Fruit fly (Drosophila melanogaster) whole organism, embryonic: ENCODE results near the gene CG33230.

Experiments used
- Asciz ChIP-seq: fragments of 200-800 bp; sonication (Bioruptor generic); optimal IDR thresholded peaks from 2 replicates; lab custom pipeline; 2017; ENCODE audit warnings: missing biosample characterization, mild to moderate bottlenecking, missing genetic modification characterization, missing genetic modification reagents
- Atf6 ChIP-seq: fragments of 200-800 bp; sonication (Bioruptor generic); IDR thresholded peaks from 2 replicates; pipeline ENCODE4 v1.3.6; 2022; ENCODE audit warnings: missing biosample characterization, missing genetic modification characterization
- Blimp-1 ChIP-seq: fragments of 200-800 bp; sonication (Bioruptor generic); optimal IDR thresholded peaks from 3 replicates; lab custom pipeline; 2018; ENCODE audit warnings: missing biosample characterization, missing genetic modification characterization, mild to moderate bottlenecking, moderate library complexity, missing genetic modification reagents
- C15 ChIP-seq: fragments of 200-800 bp; sonication (Bioruptor generic); IDR thresholded peaks from 3 replicates; pipeline ENCODE4 v1.3.6; 2022; ENCODE audit warnings: missing biosample characterization, missing genetic modification characterization
- CG10147 ChIP-seq: fragments of 200-800 bp; sonication (Bioruptor generic); optimal IDR thresholded peaks from 2 replicates; lab custom pipeline; 2019; ENCODE audit warnings: missing biosample characterization, mild to moderate bottlenecking, missing genetic modification characterization, moderate library complexity
- CG10431 ChIP-seq: fragments of 200-800 bp; sonication (Bioruptor generic); optimal IDR thresholded peaks from 3 replicates; lab custom pipeline; 2018; ENCODE audit warnings: missing biosample characterization, mild to moderate bottlenecking, missing genetic modification characterization
- CG11696 ChIP-seq: fragments of 200-800 bp; sonication (Bioruptor generic); IDR thresholded peaks from 2 replicates; pipeline ENCODE4 v1.3.6; 2022; ENCODE audit warnings: missing biosample characterization, missing genetic modification characterization
- CG12071 ChIP-seq: fragments of 200-800 bp; sonication (Bioruptor generic); optimal IDR thresholded peaks from 3 replicates; lab custom pipeline; 2018; ENCODE audit warnings: missing biosample characterization, mild to moderate bottlenecking, missing genetic modification characterization
- CG12659 ChIP-seq: fragments of 200-800 bp; sonication (Bioruptor generic); optimal IDR thresholded peaks from 3 replicates; lab custom pipeline; 2017; ENCODE audit warnings: mild to moderate bottlenecking, missing biosample characterization, missing genetic modification reagents, missing genetic modification characterization
- CG12942 ChIP-seq: fragments of 200-800 bp; sonication (Bioruptor generic); optimal IDR thresholded peaks from 3 replicates; lab custom pipeline; 2016; ENCODE audit warnings: missing biosample characterization, missing genetic modification characterization
- CG15601 ChIP-seq: fragments of 200-800 bp; sonication (Bioruptor generic); optimal IDR thresholded peaks from 3 replicates; lab custom pipeline; 2019; ENCODE audit warnings: missing biosample characterization, mild to moderate bottlenecking, missing genetic modification characterization, moderate library complexity
- CG17359 ChIP-seq: fragments of 200-800 bp; sonication (Bioruptor generic); optimal IDR thresholded peaks from 3 replicates; lab custom pipeline; 2018; ENCODE audit warnings: missing biosample characterization, mild to moderate bottlenecking, missing genetic modification characterization, moderate library complexity
- CG1832 ChIP-seq: fragments of 200-800 bp; sonication (Bioruptor generic); optimal IDR thresholded peaks from 2 replicates; lab custom pipeline; 2017; ENCODE audit warnings: missing biosample characterization, mild to moderate bottlenecking, missing genetic modification characterization, inconsistent platforms
- CG2199 ChIP-seq: fragments of 200-800 bp; sonication (Bioruptor generic); IDR thresholded peaks from 3 replicates; pipeline ENCODE4 v1.3.6; 2022; ENCODE audit warnings: missing biosample characterization, missing genetic modification characterization
- CG3163 ChIP-seq: fragments of 200-800 bp; sonication (Bioruptor generic); optimal IDR thresholded peaks from 3 replicates; lab custom pipeline; 2016; ENCODE audit warnings: missing biosample characterization, missing genetic modification characterization
- CG4424 ChIP-seq: fragments of 200-800 bp; sonication (Bioruptor generic); optimal IDR thresholded peaks from 3 replicates; lab custom pipeline; 2016; ENCODE audit warnings: missing biosample characterization, missing genetic modification characterization
- CG4820 ChIP-seq: fragments of 200-800 bp; sonication (Bioruptor generic); optimal IDR thresholded peaks from 3 replicates; lab custom pipeline; 2016; ENCODE audit warnings: missing biosample characterization, missing genetic modification characterization
- CG5953 ChIP-seq: fragments of 200-800 bp; sonication (Bioruptor generic); IDR thresholded peaks from 2 replicates; pipeline ENCODE4 v1.3.6; 2022; ENCODE audit warnings: missing biosample characterization, missing genetic modification characterization
- CG6689 ChIP-seq: fragments of 200-800 bp; sonication (Bioruptor generic); IDR thresholded peaks from 2 replicates; pipeline ENCODE4 v1.3.6; 2022; ENCODE audit warnings: missing biosample characterization, missing genetic modification characterization
- CG7357 ChIP-seq: fragments of 200-800 bp; sonication (Bioruptor generic); IDR thresholded peaks from 3 replicates; pipeline ENCODE4 v1.3.6; 2022; ENCODE audit warnings: missing biosample characterization, missing genetic modification characterization
- CG7839 ChIP-seq: fragments of 200-800 bp; sonication (Bioruptor generic); optimal IDR thresholded peaks from 3 replicates; lab custom pipeline; 2018; ENCODE audit warnings: missing biosample characterization, mild to moderate bottlenecking, missing genetic modification characterization, moderate library complexity
- Camta ChIP-seq: fragments of 200-800 bp; sonication (Bioruptor generic); optimal IDR thresholded peaks from 2 replicates; lab custom pipeline; 2016; ENCODE audit warnings: missing biosample characterization, missing genetic modification characterization
- Dbx ChIP-seq: fragments of 200-800 bp; sonication (Bioruptor generic); IDR thresholded peaks from 3 replicates; pipeline ENCODE4 v1.3.6; 2022; ENCODE audit warnings: missing biosample characterization, missing genetic modification characterization
- Dll ChIP-seq: fragments of 200-800 bp; sonication (Bioruptor generic); IDR thresholded peaks from 4 replicates; pipeline ENCODE4 v1.3.6; 2022; ENCODE audit warnings: missing biosample characterization, missing genetic modification characterization; ENCODE audit not compliant: partially characterized antibody
- Drgx ChIP-seq: fragments of 200-800 bp; sonication (Bioruptor generic); IDR thresholded peaks from 2 replicates; pipeline ENCODE4 v1.3.6; 2022; ENCODE audit warnings: missing biosample characterization, missing genetic modification characterization
- HLH3B ChIP-seq: fragments of 200-800 bp; sonication (Bioruptor generic); IDR thresholded peaks from 2 replicates; pipeline ENCODE4 v1.3.6; 2022; ENCODE audit warnings: missing biosample characterization, missing genetic modification characterization
- Lpt ChIP-seq: fragments of >200 bp; optimal IDR thresholded peaks from 2 replicates; lab custom pipeline; 2018; ENCODE audit warnings: missing biosample characterization, missing genetic modification characterization
- MESR4 ChIP-seq: fragments of 200-800 bp; sonication (Bioruptor generic); optimal IDR thresholded peaks from 2 replicates; lab custom pipeline; 2018; ENCODE audit warnings: missing biosample characterization, mild to moderate bottlenecking, missing genetic modification characterization, moderate library complexity
- NC2α ChIP-seq: fragments of 200-800 bp; sonication (Bioruptor generic); optimal IDR thresholded peaks from 2 replicates; lab custom pipeline; 2016; ENCODE audit warnings: missing biosample characterization, missing genetic modification characterization
- Oli ChIP-seq: fragments of 200-800 bp; sonication (Bioruptor generic); optimal IDR thresholded peaks from 2 replicates; lab custom pipeline; 2018; ENCODE audit warnings: missing biosample characterization, mild to moderate bottlenecking, missing genetic modification characterization, moderate library complexity
- Optix ChIP-seq: fragments of 200-800 bp; sonication (Bioruptor generic); IDR thresholded peaks from 3 replicates; pipeline ENCODE4 v1.3.6; 2022; ENCODE audit warnings: missing biosample characterization, missing genetic modification characterization
- Side ChIP-seq: fragments of 200-800 bp; sonication (Bioruptor generic); optimal IDR thresholded peaks from 2 replicates; lab custom pipeline; 2016; ENCODE audit warnings: missing biosample characterization, missing genetic modification characterization
- Xbp1 ChIP-seq: fragments of 200-800 bp; sonication (Bioruptor generic); optimal IDR thresholded peaks from 3 replicates; lab custom pipeline; 2016; ENCODE audit warnings: missing biosample characterization, mild to moderate bottlenecking, missing genetic modification characterization
- Xrp1 ChIP-seq: fragments of 200-800 bp; sonication (Bioruptor generic); IDR thresholded peaks from 2 replicates; pipeline ENCODE4 v1.3.6; 2022; ENCODE audit warnings: missing biosample characterization, missing genetic modification characterization
- YL-1 ChIP-seq: fragments of 200-800 bp; sonication (Bioruptor generic); optimal IDR thresholded peaks from 3 replicates; lab custom pipeline; 2017; ENCODE audit warnings: missing biosample characterization, mild to moderate bottlenecking, missing genetic modification characterization
- ato ChIP-seq: fragments of 200-800 bp; sonication (Bioruptor generic); IDR thresholded peaks from 2 replicates; pipeline ENCODE4 v1.3.6; 2022; ENCODE audit warnings: missing biosample characterization, missing genetic modification characterization; ENCODE audit not compliant: partially characterized antibody
- crc ChIP-seq: fragments of 200-800 bp; sonication (Bioruptor generic); optimal IDR thresholded peaks from 2 replicates; lab custom pipeline; 2016; ENCODE audit warnings: missing biosample characterization, missing genetic modification characterization
- croc ChIP-seq: fragments of 200-800 bp; sonication (Bioruptor generic); conservative IDR thresholded peaks from 3 replicates; pipeline ENCODE4 v1.3.6; 2022; ENCODE audit warnings: missing biosample characterization, missing genetic modification characterization
- crol ChIP-seq: fragments of 200-800 bp; sonication (Bioruptor generic); IDR thresholded peaks from 2 replicates; pipeline ENCODE4 v1.3.6; 2022; ENCODE audit warnings: missing biosample characterization, missing genetic modification characterization
- disco-r ChIP-seq: fragments of 200-800 bp; sonication (Bioruptor generic); optimal IDR thresholded peaks from 2 replicates; lab custom pipeline; 2016; ENCODE audit warnings: missing biosample characterization, missing genetic modification characterization
- fd96Cb ChIP-seq: fragments of 200-800 bp; sonication (Bioruptor generic); optimal IDR thresholded peaks from 2 replicates; lab custom pipeline; 2018; ENCODE audit warnings: missing biosample characterization, mild to moderate bottlenecking, missing genetic modification characterization, moderate library complexity
- gce ChIP-seq: fragments of 200-800 bp; sonication (Bioruptor generic); IDR thresholded peaks from 3 replicates; pipeline ENCODE4 v1.3.6; 2022; ENCODE audit warnings: missing biosample characterization, missing genetic modification characterization
- lmd ChIP-seq: fragments of 200-800 bp; sonication (Bioruptor generic); IDR thresholded peaks from 2 replicates; pipeline ENCODE4 v1.3.6; 2022; ENCODE audit warnings: missing biosample characterization, missing genetic modification characterization
- phol ChIP-seq: fragments of 200-800 bp; sonication (Bioruptor generic); optimal IDR thresholded peaks from 3 replicates; lab custom pipeline; 2018; ENCODE audit warnings: missing biosample characterization, mild to moderate bottlenecking, missing genetic modification characterization, moderate library complexity
- pnt ChIP-seq: fragments of 200-800 bp; sonication (Bioruptor generic); optimal IDR thresholded peaks from 3 replicates; lab custom pipeline; 2016; ENCODE audit warnings: missing biosample characterization, missing genetic modification characterization
- prd ChIP-seq, 3 experiments: fragments of >200 bp in 2 of 3; fragments of 200-800 bp in 1 of 3; sonication (Bioruptor generic) in 1 of 3; optimal IDR thresholded peaks in 2 of 3; IDR thresholded peaks in 1 of 3; 2 replicates in 2 of 3; 3 replicates in 1 of 3; pipeline versions ENCODE4 v1.3.6 to Lab custom; 2017 to 2022; ENCODE audit warnings: missing biosample characterization in 1 of 3, missing genetic modification characterization in 1 of 3
- pros ChIP-seq: fragments of 200-800 bp; sonication (Bioruptor generic); optimal IDR thresholded peaks from 3 replicates; lab custom pipeline; 2019; ENCODE audit warnings: missing biosample characterization, mild to moderate bottlenecking, missing genetic modification characterization, moderate library complexity
- sna ChIP-seq: fragments of 200-800 bp; sonication (Bioruptor generic); IDR thresholded peaks from 2 replicates; pipeline ENCODE4 v1.3.6; 2022; ENCODE audit warnings: missing biosample characterization, missing genetic modification characterization; ENCODE audit not compliant: partially characterized antibody
- so ChIP-seq: fragments of 200-800 bp; sonication (Bioruptor generic); IDR thresholded peaks from 3 replicates; pipeline ENCODE4 v1.3.6; 2022; ENCODE audit warnings: missing biosample characterization, missing genetic modification characterization
- z ChIP-seq: fragments of 200-800 bp; sonication (Bioruptor generic); IDR thresholded peaks from 3 replicates; pipeline ENCODE4 v1.3.6; 2022; ENCODE audit warnings: missing biosample characterization, missing genetic modification characterization

The CG33230 gene

DNA sequence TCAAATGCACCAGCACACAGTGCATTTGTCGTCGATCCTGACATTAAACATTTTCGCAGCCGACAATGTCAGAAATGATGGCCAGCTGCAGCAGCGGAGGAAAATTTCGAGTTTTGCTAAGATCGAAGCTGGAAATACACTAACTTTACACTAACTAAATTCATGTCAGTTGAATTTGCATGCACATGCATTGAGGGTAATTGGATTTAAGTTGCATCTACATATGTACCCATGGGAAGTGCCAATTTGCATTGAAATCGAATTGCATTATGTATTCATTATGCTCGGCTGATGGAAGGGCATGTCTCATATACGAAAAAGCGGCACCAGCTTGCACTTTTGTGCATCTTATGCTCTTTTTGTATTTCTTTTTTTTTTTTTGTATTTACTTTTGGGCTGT is 33.4 kb upstream of the CG33230 start (continued):
- TF ChIP-seq CG3163 (GFP tag; lab: Kevin White, UChicago) (no peak), CG10147 (no peak), YL-1 (GFP tag; lab: Kevin White, UChicago) (no peak), crc (peak; percentile 4), Dbx (GFP tag; lab: Robert Waterston, UW) (no peak), CG12659 (GFP tag; lab: Kevin White, UChicago) (no peak), phol (tag; lab: Kevin White, UChicago) (peak; percentile 38), CG12942 (GFP tag; lab: Kevin White, UChicago) (no peak), CG7357 (GFP tag; lab: Robert Waterston, UW) (peak; percentile 38; the same call in 1 of the 3 replicates), CG10431 (GFP tag; lab: Kevin White, UChicago) (no peak), CG12071 (peak; percentile 30), Optix (GFP tag; lab: Robert Waterston, UW) (0 out of 3 replicates have a peak, but pooled peaks have one; percentile 29), gce (GFP tag; lab: Robert Waterston, UW) (0 out of 3 replicates have a peak, but pooled peaks have one; percentile 6), Atf6 (GFP tag; lab: Robert Waterston, UW) (no peak), z (no peak), lmd (peak; percentile 66), CG5953 (GFP tag; lab: Robert Waterston, UW) (no peak), fd96Cb (tag; lab: Kevin White, UChicago) (peak; percentile 62), pros (no peak), Xrp1 (GFP tag; lab: Robert Waterston, UW) (peak; percentile 45; the same call in 1 of the 2 replicates), CG2199 (no peak), CG1832 (GFP tag; lab: Kevin White, UChicago) (no peak), Lpt (GFP tag; lab: Kevin White, UChicago) (no peak), prd (optimal IDR thresholded peaks at IDR 0.05; lab: Kevin White, UChicago) (no peak), prd (GFP tag; IDR thresholded peaks at IDR 0.05; lab: Robert Waterston, UW) (peak; percentile 48; the same call in 2 of the 3 replicates), Drgx (peak; percentile 96), Camta (GFP tag; lab: Kevin White, UChicago) (no peak), Asciz (peak; percentile 16), CG15601 (tag; lab: Kevin White, UChicago) (no peak), disco-r (GFP tag; lab: Kevin White, UChicago) (no peak), CG6689 (GFP tag; lab: Robert Waterston, UW) (peak; percentile 65), CG4820 (GFP tag; lab: Kevin White, UChicago) (peak; percentile 18)

DNA sequence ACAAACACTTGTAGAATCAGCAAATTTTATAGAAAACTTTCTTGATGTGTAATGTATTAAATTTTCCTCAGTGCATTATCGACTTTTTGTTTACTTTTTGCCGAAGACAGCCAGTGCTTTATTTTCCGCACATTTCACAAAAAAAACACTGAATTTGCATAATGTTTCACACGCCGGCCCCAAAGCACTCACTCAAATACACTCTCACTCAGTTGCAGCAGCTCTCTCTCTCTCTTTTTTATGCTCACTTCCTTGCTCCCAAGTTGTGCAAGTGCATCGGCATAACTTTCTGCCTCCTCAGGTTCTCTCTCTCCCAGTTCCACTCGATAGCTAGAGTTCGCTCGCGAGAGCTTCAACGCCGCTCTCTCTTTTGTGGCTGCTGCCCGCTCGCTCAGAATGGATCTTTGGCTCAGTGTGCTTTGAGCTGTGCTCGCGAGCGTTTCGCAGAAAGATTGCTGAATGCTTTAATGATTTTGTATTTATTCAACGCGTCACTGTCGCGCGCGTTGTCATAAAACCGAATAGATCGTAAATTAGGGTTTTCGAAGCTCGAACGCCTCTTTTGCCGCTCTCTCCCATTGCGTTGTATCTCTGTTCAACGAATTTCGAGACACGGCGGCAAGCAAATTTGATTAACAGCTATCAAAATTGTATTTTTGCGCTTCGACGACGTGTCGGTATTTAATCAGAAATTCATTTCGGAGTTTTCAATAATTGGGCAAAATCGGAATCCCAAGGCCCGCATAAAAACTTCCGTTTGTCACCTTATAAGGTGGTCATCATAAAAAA is 31.8 kb upstream of the CG33230 start:
- TF ChIP-seq ato (GFP tag; lab: Robert Waterston, UW) (peak; percentile 62; the same call in 1 of the 2 replicates), MESR4 (GFP tag; lab: Kevin White, UChicago) (no peak), C15 (no peak), crol (GFP tag; lab: Robert Waterston, UW) (peak; percentile 30; the same call in 1 of the 2 replicates), so (GFP tag; lab: Robert Waterston, UW) (no peak), Dll (GFP tag; lab: Robert Waterston, UW) (peak; percentile 70; the same call in 3 of the 4 replicates), CG6689 (GFP tag; lab: Robert Waterston, UW) (no peak), pnt (GFP tag; lab: Kevin White, UChicago) (no peak), Blimp-1 (peak; percentile 15), sna (GFP tag; lab: Robert Waterston, UW) (peak; percentile 84), CG4424 (GFP tag; lab: Kevin White, UChicago) (no peak), CG17359 (tag; lab: Kevin White, UChicago) (peak; percentile 14), CG7839 (tag; lab: Kevin White, UChicago) (no peak), NC2α (GFP tag; lab: Kevin White, UChicago) (no peak), Side (GFP tag; lab: Kevin White, UChicago) (peak; percentile 9), Xbp1 (GFP tag; lab: Kevin White, UChicago) (no peak), CG11696 (GFP tag; lab: Robert Waterston, UW) (peak; percentile 47; the same call in 1 of the 2 replicates), Oli (tag; lab: Kevin White, UChicago) (no peak), croc (GFP tag; lab: Robert Waterston, UW) (no peak), HLH3B (GFP tag; lab: Robert Waterston, UW) (no peak; the same call in 1 of the 2 replicates)
